Fruit fly (Drosophila melanogaster) whole organism, embryonic: ENCODE measurements around the gene Psn.

Experiments used
- Bgb ChIP-seq: fragments of 200-800 bp; sonication (Bioruptor generic); IDR thresholded peaks from 2 replicates; pipeline ENCODE4 v1.3.6; 2022; ENCODE audit warnings: missing biosample characterization, missing genetic modification characterization; ENCODE audit not compliant: partially characterized antibody
- CG10979 ChIP-seq: fragments of 200-800 bp; sonication (Bioruptor generic); optimal IDR thresholded peaks from 2 replicates; lab custom pipeline; 2018; ENCODE audit warnings: missing biosample characterization, mild to moderate bottlenecking, missing genetic modification characterization, moderate library complexity
- CG11093 ChIP-seq: fragments of 200-800 bp; sonication (Bioruptor generic); IDR thresholded peaks from 3 replicates; pipeline ENCODE4 v1.3.6; 2022; ENCODE audit warnings: missing biosample characterization, missing genetic modification characterization
- CG12659 ChIP-seq: fragments of 200-800 bp; sonication (Bioruptor generic); optimal IDR thresholded peaks from 3 replicates; lab custom pipeline; 2017; ENCODE audit warnings: mild to moderate bottlenecking, missing biosample characterization, missing genetic modification reagents, missing genetic modification characterization
- CG12769 ChIP-seq: fragments of 200-800 bp; sonication (Bioruptor generic); optimal IDR thresholded peaks from 2 replicates; lab custom pipeline; 2019; ENCODE audit warnings: missing biosample characterization, mild to moderate bottlenecking, missing genetic modification characterization, moderate library complexity
- CG13123 ChIP-seq: fragments of 200-800 bp; sonication (Bioruptor generic); optimal IDR thresholded peaks from 2 replicates; lab custom pipeline; 2016; ENCODE audit warnings: missing biosample characterization, missing genetic modification characterization
- CG13624 ChIP-seq: fragments of 200-800 bp; sonication (Bioruptor generic); optimal IDR thresholded peaks from 2 replicates; lab custom pipeline; 2016; ENCODE audit warnings: missing biosample characterization, missing genetic modification characterization
- CG15269 ChIP-seq: fragments of 200-800 bp; sonication (Bioruptor generic); optimal IDR thresholded peaks from 2 replicates; lab custom pipeline; 2018; ENCODE audit warnings: missing biosample characterization, mild to moderate bottlenecking, missing genetic modification characterization, moderate library complexity
- CG15479 ChIP-seq: fragments of 200-800 bp; sonication (Bioruptor generic); optimal IDR thresholded peaks from 3 replicates; lab custom pipeline; 2019; ENCODE audit warnings: missing biosample characterization, mild to moderate bottlenecking, missing genetic modification characterization, moderate library complexity
- CG1792 ChIP-seq: fragments of 200-800 bp; sonication (Bioruptor generic); optimal IDR thresholded peaks from 2 replicates; lab custom pipeline; 2016; ENCODE audit warnings: missing biosample characterization, missing genetic modification characterization
- CG18476 ChIP-seq: fragments of 200-800 bp; sonication (Bioruptor generic); optimal IDR thresholded peaks from 2 replicates; lab custom pipeline; 2016; ENCODE audit warnings: missing biosample characterization, mild to moderate bottlenecking, missing genetic modification characterization
- CG18764 ChIP-seq: fragments of 200-800 bp; sonication (Bioruptor generic); optimal IDR thresholded peaks from 3 replicates; lab custom pipeline; 2016; ENCODE audit warnings: missing biosample characterization, missing genetic modification characterization
- CG2202 ChIP-seq: fragments of 200-800 bp; sonication (Bioruptor generic); optimal IDR thresholded peaks from 2 replicates; lab custom pipeline; 2018; ENCODE audit warnings: missing biosample characterization, mild to moderate bottlenecking, missing genetic modification characterization
- CG2875 ChIP-seq: fragments of 200-800 bp; sonication (Bioruptor generic); optimal IDR thresholded peaks from 2 replicates; lab custom pipeline; 2017; ENCODE audit warnings: missing biosample characterization, mild to moderate bottlenecking, missing genetic modification characterization, missing genetic modification reagents
- CG30020 ChIP-seq: fragments of 200-800 bp; optimal IDR thresholded peaks from 2 replicates; lab custom pipeline; 2019; ENCODE audit warnings: missing biosample characterization, mild to moderate bottlenecking, missing genetic modification characterization, moderate library complexity
- CG3847 ChIP-seq: fragments of 200-800 bp; sonication (Bioruptor generic); IDR thresholded peaks from 2 replicates; pipeline ENCODE4 v1.3.6; 2022; ENCODE audit warnings: missing biosample characterization, missing genetic modification characterization
- CG5180 ChIP-seq: fragments of 200-800 bp; sonication (Bioruptor generic); optimal IDR thresholded peaks from 3 replicates; lab custom pipeline; 2017; ENCODE audit warnings: missing biosample characterization, missing genetic modification characterization, mild to moderate bottlenecking, moderate library complexity, missing genetic modification reagents
- CG7372 ChIP-seq: fragments of 200-800 bp; sonication (Bioruptor generic); IDR thresholded peaks from 2 replicates; pipeline ENCODE4 v1.3.6; 2022; ENCODE audit warnings: missing biosample characterization, missing genetic modification characterization
- CG9797 ChIP-seq: fragments of 200-800 bp; sonication (Bioruptor generic); optimal IDR thresholded peaks from 3 replicates; lab custom pipeline; 2018; ENCODE audit warnings: missing biosample characterization, mild to moderate bottlenecking, missing genetic modification characterization
- CG9932 ChIP-seq: fragments of 200-800 bp; sonication (Bioruptor generic); IDR thresholded peaks from 2 replicates; pipeline ENCODE4 v1.3.6; 2022; ENCODE audit warnings: missing biosample characterization, missing genetic modification characterization
- Dek ChIP-seq: fragments of 200-800 bp; sonication (Bioruptor generic); optimal IDR thresholded peaks from 3 replicates; lab custom pipeline; 2019; ENCODE audit warnings: missing biosample characterization, mild to moderate bottlenecking, missing genetic modification characterization, moderate library complexity
- Dfd ChIP-seq, 2 experiments: fragments of >200 bp; optimal IDR thresholded peaks; 2 replicates each; lab custom pipeline; 2017; ENCODE audit warnings: missing biosample characterization in 2 of 2, missing genetic modification characterization in 2 of 2
- E2f1 ChIP-seq: fragments of 200-800 bp; sonication (Bioruptor generic); IDR thresholded peaks from 2 replicates; pipeline ENCODE4 v1.3.6; 2022; ENCODE audit warnings: missing biosample characterization, missing genetic modification characterization
- Fer3 ChIP-seq: fragments of 200-800 bp; sonication (Bioruptor generic); optimal IDR thresholded peaks from 2 replicates; lab custom pipeline; 2018; ENCODE audit warnings: missing biosample characterization, mild to moderate bottlenecking, missing genetic modification characterization, moderate library complexity
- HLH4C ChIP-seq: fragments of 200-800 bp; sonication (Bioruptor generic); IDR thresholded peaks from 3 replicates; pipeline ENCODE4 v1.3.6; 2022; ENCODE audit warnings: missing biosample characterization, missing genetic modification characterization; ENCODE audit not compliant: partially characterized antibody
- Hmx ChIP-seq: fragments of 200-800 bp; sonication (Bioruptor generic); optimal IDR thresholded peaks from 2 replicates; lab custom pipeline; 2016; ENCODE audit warnings: missing biosample characterization, missing genetic modification characterization
- MESR4 ChIP-seq: fragments of 200-800 bp; sonication (Bioruptor generic); optimal IDR thresholded peaks from 2 replicates; lab custom pipeline; 2018; ENCODE audit warnings: missing biosample characterization, mild to moderate bottlenecking, missing genetic modification characterization, moderate library complexity
- Pdp1 ChIP-seq, 2 experiments: fragments of 200-800 bp; sonication (Bioruptor generic); optimal IDR thresholded peaks; 3 replicates each; lab custom pipeline; 2016; ENCODE audit warnings: missing biosample characterization in 2 of 2, missing genetic modification characterization in 2 of 2, mild to moderate bottlenecking in 1 of 2, moderate library complexity in 1 of 2
- Rx ChIP-seq: fragments of 200-800 bp; sonication (Bioruptor generic); IDR thresholded peaks from 2 replicates; pipeline ENCODE4 v1.3.6; 2022; ENCODE audit warnings: missing biosample characterization, missing genetic modification characterization
- Sry-δ ChIP-seq: fragments of 200-800 bp; sonication (Bioruptor generic); optimal IDR thresholded peaks from 2 replicates; lab custom pipeline; 2016; ENCODE audit warnings: missing biosample characterization, missing genetic modification characterization
- YL-1 ChIP-seq: fragments of 200-800 bp; sonication (Bioruptor generic); optimal IDR thresholded peaks from 3 replicates; lab custom pipeline; 2017; ENCODE audit warnings: missing biosample characterization, mild to moderate bottlenecking, missing genetic modification characterization
- abd-A ChIP-seq: fragments of 200-800 bp; sonication (Bioruptor generic); optimal IDR thresholded peaks from 3 replicates; lab custom pipeline; 2019; ENCODE audit warnings: missing biosample characterization, mild to moderate bottlenecking, missing genetic modification characterization, moderate library complexity
- aop ChIP-seq: fragments of 200-800 bp; sonication (Bioruptor generic); IDR thresholded peaks from 2 replicates; pipeline ENCODE4 v1.3.6; 2022; ENCODE audit warnings: missing biosample characterization, missing genetic modification characterization
- ap ChIP-seq: fragments of 200-800 bp; sonication (Bioruptor generic); IDR thresholded peaks from 2 replicates; pipeline ENCODE4 v1.3.6; 2022; ENCODE audit warnings: missing biosample characterization, missing genetic modification characterization
- bab2 ChIP-seq: fragments of 200-800 bp; sonication (Bioruptor generic); optimal IDR thresholded peaks from 2 replicates; lab custom pipeline; 2016; ENCODE audit warnings: missing biosample characterization, missing genetic modification characterization
- btn ChIP-seq: fragments of 200-800 bp; sonication (Bioruptor generic); optimal IDR thresholded peaks from 2 replicates; lab custom pipeline; 2016; ENCODE audit warnings: missing biosample characterization, missing genetic modification characterization
- cg ChIP-seq: fragments of 200-800 bp; sonication (Bioruptor generic); optimal IDR thresholded peaks from 3 replicates; lab custom pipeline; 2019; ENCODE audit warnings: missing biosample characterization, mild to moderate bottlenecking, missing genetic modification characterization, moderate library complexity
- chif ChIP-seq, 2 experiments: fragments of 200-800 bp; sonication (Bioruptor generic); optimal IDR thresholded peaks; 3 replicates each; lab custom pipeline; 2016; ENCODE audit warnings: missing biosample characterization in 2 of 2, missing genetic modification characterization in 2 of 2
- crol ChIP-seq: fragments of 200-800 bp; sonication (Bioruptor generic); IDR thresholded peaks from 2 replicates; pipeline ENCODE4 v1.3.6; 2022; ENCODE audit warnings: missing biosample characterization, missing genetic modification characterization
- dm ChIP-seq: fragments of 200-800 bp; sonication (Bioruptor generic); optimal IDR thresholded peaks from 3 replicates; lab custom pipeline; 2016; ENCODE audit warnings: missing biosample characterization, missing genetic modification characterization
- esg ChIP-seq: fragments of 200-800 bp; sonication (Bioruptor generic); conservative IDR thresholded peaks from 2 replicates; pipeline ENCODE4 v1.3.6; 2022; ENCODE audit warnings: missing biosample characterization, missing genetic modification characterization
- kay ChIP-seq: fragments of 200-800 bp; sonication (Bioruptor generic); optimal IDR thresholded peaks from 2 replicates; lab custom pipeline; 2016; ENCODE audit warnings: missing biosample characterization, missing genetic modification characterization
- nerfin-2 ChIP-seq: fragments of 200-800 bp; sonication (Bioruptor generic); IDR thresholded peaks from 2 replicates; pipeline ENCODE4 v1.3.6; 2022; ENCODE audit warnings: missing biosample characterization, missing genetic modification characterization; ENCODE audit not compliant: partially characterized antibody
- pan ChIP-seq, 4 experiments: fragments of >200 bp in 3 of 4; fragments of 200-800 bp in 1 of 4; sonication (Bioruptor generic) in 1 of 4; optimal IDR thresholded peaks in 3 of 4; IDR thresholded peaks in 1 of 4; 2 replicates each; pipeline versions ENCODE4 v1.3.6 to Lab custom; 2017 to 2022; ENCODE audit warnings: missing biosample characterization in 2 of 4, missing genetic modification characterization in 2 of 4, mixed read lengths in 1 of 4
- sc ChIP-seq, 3 experiments: fragments of >200 bp in 2 of 3; fragments of 200-800 bp in 1 of 3; sonication (Bioruptor generic) in 1 of 3; optimal IDR thresholded peaks; 2 replicates in 2 of 3; 3 replicates in 1 of 3; lab custom pipeline; 2017; ENCODE audit warnings: mild to moderate bottlenecking in 1 of 3, missing biosample characterization in 1 of 3, missing genetic modification characterization in 1 of 3, missing genetic modification reagents in 1 of 3
- twi ChIP-seq: fragments of 200-800 bp; optimal IDR thresholded peaks from 2 replicates; lab custom pipeline; 2019; ENCODE audit warnings: missing biosample characterization, mild to moderate bottlenecking, missing genetic modification characterization, moderate library complexity
- unc-4 ChIP-seq: fragments of 200-800 bp; sonication (Bioruptor generic); IDR thresholded peaks from 2 replicates; pipeline ENCODE4 v1.3.6; 2022; ENCODE audit warnings: missing biosample characterization, missing genetic modification characterization; ENCODE audit not compliant: partially characterized antibody
- usp ChIP-seq: fragments of >200 bp; optimal IDR thresholded peaks from 2 replicates; lab custom pipeline; 2017; ENCODE audit warnings: missing biosample characterization, missing genetic modification characterization
- wdn ChIP-seq: fragments of 200-800 bp; sonication (Bioruptor generic); IDR thresholded peaks from 2 replicates; pipeline ENCODE4 v1.3.6; 2022; ENCODE audit warnings: missing biosample characterization, missing genetic modification characterization

The Psn gene

dm6 chr3L:20388983-20389382 lies 43.3 kb upstream of the Psn start:
- TF ChIP-seq abd-A = no peak
- TF ChIP-seq Bgb (GFP tag; lab: Robert Waterston, UW) = no peak
- TF ChIP-seq Sry-δ (GFP tag; lab: Kevin White, UChicago) = no peak
- no peak for TF ChIP-seq HLH4C
- TF ChIP-seq CG12659 (GFP tag; lab: Kevin White, UChicago) = peak; percentile 22
- peak; percentile 59 for TF ChIP-seq CG15269 (tag; lab: Kevin White, UChicago)
- peak in 1 of 2 experiments; percentile 13 for TF ChIP-seq chif (GFP tag; optimal IDR thresholded peaks at IDR 0.05; lab: Kevin White, UChicago)
- TF ChIP-seq pan (optimal IDR thresholded peaks at IDR 0.05; lab: Kevin White, UChicago) = no peak
- TF ChIP-seq pan (GFP tag; optimal IDR thresholded peaks at IDR 0.05 in 1 of 2, IDR thresholded peaks at IDR 0.05 in 1 of 2) = peak in 1 of 2 experiments; percentile 56
- TF ChIP-seq CG13123 (GFP tag; lab: Kevin White, UChicago) = no peak
- TF ChIP-seq YL-1 = no peak
- TF ChIP-seq MESR4 (GFP tag; lab: Kevin White, UChicago) = no peak
- 0 out of 2 replicates have a peak, but pooled peaks have one; percentile 21 for TF ChIP-seq Rx
- TF ChIP-seq CG5180 (GFP tag; lab: Kevin White, UChicago) = no peak
- no peak for TF ChIP-seq sc (optimal IDR thresholded peaks at IDR 0.05; lab: Kevin White, UChicago)
- no peak for TF ChIP-seq sc (GFP tag; optimal IDR thresholded peaks at IDR 0.05; lab: Kevin White, UChicago)
- peak; percentile 58 for TF ChIP-seq CG9932 (GFP tag; lab: Robert Waterston, UW)
- peak; percentile 28 for TF ChIP-seq Fer3
- no peak for TF ChIP-seq CG3847 (GFP tag; lab: Robert Waterston, UW)
- TF ChIP-seq CG10979 (tag; lab: Kevin White, UChicago) = no peak
- peak in 1 of 2 experiments; percentile 56 for TF ChIP-seq Pdp1 (GFP tag; optimal IDR thresholded peaks at IDR 0.05; lab: Kevin White, UChicago)
- TF ChIP-seq bab2 = peak; percentile 29
- TF ChIP-seq Hmx (GFP tag; lab: Kevin White, UChicago) = no peak
- TF ChIP-seq nerfin-2 (GFP tag; lab: Robert Waterston, UW) = no peak
- no peak for TF ChIP-seq unc-4 (GFP tag; lab: Robert Waterston, UW)
- TF ChIP-seq Dek = peak; percentile 45
- TF ChIP-seq CG18764 (GFP tag; lab: Kevin White, UChicago) = no peak
- TF ChIP-seq kay = peak; percentile 38
- no peak for TF ChIP-seq twi
- peak; percentile 87 for TF ChIP-seq CG12769 (tag; lab: Kevin White, UChicago)
- no peak for TF ChIP-seq CG9797 (GFP tag; lab: Kevin White, UChicago)
- peak; percentile 54; the same call in 1 of the 2 replicates for TF ChIP-seq wdn (GFP tag; lab: Robert Waterston, UW)
- TF ChIP-seq cg (GFP tag; lab: Kevin White, UChicago) = no peak
- TF ChIP-seq aop (GFP tag; lab: Robert Waterston, UW) = no peak
- TF ChIP-seq CG1792 = no peak
- no peak for TF ChIP-seq ap (GFP tag; lab: Robert Waterston, UW)
- no peak for TF ChIP-seq esg
- no peak for TF ChIP-seq CG30020 (tag; lab: Kevin White, UChicago)
- no peak for TF ChIP-seq CG2875 (GFP tag; lab: Kevin White, UChicago)
- TF ChIP-seq dm = no peak
- TF ChIP-seq btn (GFP tag; lab: Kevin White, UChicago) = no peak
- TF ChIP-seq usp (GFP tag; lab: Kevin White, UChicago) = no peak
- no peak for TF ChIP-seq CG11093
- no peak for TF ChIP-seq CG2202
- peak; percentile 26 for TF ChIP-seq CG15479
- no peak for TF ChIP-seq crol (GFP tag; lab: Robert Waterston, UW)
- TF ChIP-seq CG18476 = no peak
- TF ChIP-seq Dfd (GFP tag; optimal IDR thresholded peaks at IDR 0.05; lab: Kevin White, UChicago) = no peak
- TF ChIP-seq CG7372 (GFP tag; lab: Robert Waterston, UW) = no peak
- TF ChIP-seq E2f1 (GFP tag; lab: Robert Waterston, UW) = no peak; the same call in 1 of the 2 replicates
- TF ChIP-seq CG13624 = peak; percentile 20
